Worm (Caenorhabditis elegans) whole organism, L4 larva: ENCODE data around the gene C41C4.9.
A peak's percentile ranks its signal among the peaks of the same experiment; 100 is the strongest.

Experiments used
- D1046.2 ChIP-seq: fragments of 200-800 bp; sonication (Bioruptor generic); IDR thresholded peaks from 2 replicates; pipeline ENCODE4 v1.3.6; 2022; ENCODE audit warnings: missing genetic modification characterization, missing compliant biosample characterization
- F10B5.3 ChIP-seq: sonication (generic microtip); optimal IDR thresholded peaks from 2 replicates; lab custom pipeline; 2016; ENCODE audit warnings: mild to moderate bottlenecking, missing genetic modification characterization, missing compliant biosample characterization
- F26F4.8 ChIP-seq: fragments of 200-800 bp; sonication (Bioruptor generic); conservative IDR thresholded peaks from 2 replicates; pipeline ENCODE4 v1.3.6; 2022; ENCODE audit warnings: missing genetic modification characterization, missing compliant biosample characterization
- R02D3.7 ChIP-seq: fragments of 150-350 bp; sonication (generic microtip); optimal IDR thresholded peaks from 3 replicates; lab custom pipeline; 2014; ENCODE audit warnings: missing biosample characterization, missing genetic modification characterization
- T26A8.4 ChIP-seq: fragments of 200-800 bp; sonication (Bioruptor generic); IDR thresholded peaks from 2 replicates; pipeline ENCODE4 v1.3.6; 2022; ENCODE audit warnings: missing genetic modification characterization, missing compliant biosample characterization
- Y48G9A.11 ChIP-seq: fragments of 200-800 bp; sonication (Bioruptor generic); IDR thresholded peaks from 2 replicates; pipeline ENCODE4 v1.3.6; 2022; ENCODE audit warnings: missing genetic modification reagents, missing genetic modification characterization, missing compliant biosample characterization
- Y5F2A.4 ChIP-seq: fragments of 200-800 bp; sonication (Bioruptor generic); optimal IDR thresholded peaks from 2 replicates; lab custom pipeline; 2018; ENCODE audit warnings: mild to moderate bottlenecking, missing genetic modification characterization, missing compliant biosample characterization
- ZK546.5 ChIP-seq, 2 experiments: sonication (generic microtip); optimal IDR thresholded peaks; 2 replicates each; lab custom pipeline; 2017; ENCODE audit warnings: missing biosample characterization in 2 of 2, missing genetic modification characterization in 2 of 2
- aha-1 ChIP-seq: fragments of 150-350 bp; peaks from one replicate; lab custom pipeline; 2014; ENCODE audit warnings: missing biosample characterization, missing genetic modification characterization
- aly-2 ChIP-seq: sonication (generic microtip); optimal IDR thresholded peaks from 2 replicates; lab custom pipeline; 2018; ENCODE audit warnings: missing biosample characterization, missing genetic modification characterization
- arid-1 ChIP-seq: fragments of 200-800 bp; sonication (Bioruptor generic); conservative IDR thresholded peaks from 2 replicates; pipeline ENCODE4 v1.3.6; 2022; ENCODE audit warnings: missing genetic modification reagents, missing genetic modification characterization, missing compliant biosample characterization
- ceh-20 ChIP-seq: fragments of 200-800 bp; sonication (Bioruptor generic); IDR thresholded peaks from 2 replicates; pipeline ENCODE4 v1.3.6; 2022; ENCODE audit warnings: missing genetic modification reagents, missing genetic modification characterization, missing compliant biosample characterization
- ceh-44 ChIP-seq: fragments of 200-800 bp; sonication (Bioruptor generic); IDR thresholded peaks from 2 replicates; pipeline ENCODE4 v1.3.6; 2022; ENCODE audit warnings: missing genetic modification reagents, missing genetic modification characterization, missing compliant biosample characterization
- ceh-62 ChIP-seq: sonication (generic microtip); optimal IDR thresholded peaks from 2 replicates; lab custom pipeline; 2017; ENCODE audit warnings: missing biosample characterization, missing genetic modification characterization
- ces-1 ChIP-seq: fragments of 150-350 bp; sonication (generic microtip); optimal IDR thresholded peaks from 4 replicates; lab custom pipeline; 2014; ENCODE audit warnings: missing biosample characterization, missing genetic modification reagents, missing genetic modification characterization
- cey-2 ChIP-seq: sonication (generic microtip); optimal IDR thresholded peaks from 3 replicates; lab custom pipeline; 2017; ENCODE audit warnings: missing genetic modification characterization, mild to moderate bottlenecking, missing compliant biosample characterization, antibody characterized with exemption, borderline replicate concordance; ENCODE audit not compliant: insufficient read depth
- daf-16 ChIP-seq, 3 experiments: sonication (generic microtip); optimal IDR thresholded peaks; 2 replicates each; lab custom pipeline; 2016 to 2017; ENCODE audit warnings: missing genetic modification characterization in 3 of 3, missing genetic modification reagents in 3 of 3, mild to moderate bottlenecking in 2 of 3, missing compliant biosample characterization in 2 of 3, missing biosample characterization in 1 of 3, moderate library complexity in 1 of 3
- daf-19 ChIP-seq: fragments of 200-800 bp; sonication (Bioruptor generic); conservative IDR thresholded peaks from 2 replicates; pipeline ENCODE4 v1.3.6; 2022; ENCODE audit warnings: missing genetic modification characterization, missing compliant biosample characterization
- daf-8 ChIP-seq: fragments of 200-800 bp; sonication (Bioruptor generic); IDR thresholded peaks from 2 replicates; pipeline ENCODE4 v1.3.6; 2022; ENCODE audit warnings: missing genetic modification characterization, missing compliant biosample characterization
- dmd-8 ChIP-seq: fragments of 200-800 bp; sonication (Bioruptor generic); IDR thresholded peaks from 2 replicates; pipeline ENCODE4 v1.3.6; 2022; ENCODE audit warnings: missing genetic modification characterization, missing compliant biosample characterization
- dmd-9 ChIP-seq: fragments of 200-800 bp; sonication (Bioruptor generic); IDR thresholded peaks from 2 replicates; pipeline ENCODE4 v1.3.6; 2022; ENCODE audit warnings: missing genetic modification reagents, missing genetic modification characterization, missing compliant biosample characterization
- duxl-1 ChIP-seq: sonication (generic microtip); optimal IDR thresholded peaks from 2 replicates; lab custom pipeline; 2016; ENCODE audit warnings: mild to moderate bottlenecking, missing genetic modification characterization, moderate library complexity, missing compliant biosample characterization; ENCODE audit not compliant: poor library complexity
- dve-1 ChIP-seq: sonication (generic microtip); optimal IDR thresholded peaks from 2 replicates; lab custom pipeline; 2017; ENCODE audit warnings: antibody characterized with exemption, mild to moderate bottlenecking, missing genetic modification characterization, missing compliant biosample characterization; ENCODE audit not compliant: insufficient read depth
- gei-8 ChIP-seq: fragments of 200-800 bp; sonication (Bioruptor generic); optimal IDR thresholded peaks from 2 replicates; lab custom pipeline; 2018; ENCODE audit warnings: mild to moderate bottlenecking, missing genetic modification characterization, missing compliant biosample characterization
- hif-1 ChIP-seq, 2 experiments: sonication (generic microtip); optimal IDR thresholded peaks; 2 replicates each; lab custom pipeline; 2016 to 2017; ENCODE audit warnings: missing compliant biosample characterization in 2 of 2, missing genetic modification characterization in 2 of 2, missing genetic modification reagents in 2 of 2, missing genotype in 2 of 2, mild to moderate bottlenecking in 1 of 2
- hlh-11 ChIP-seq: fragments of 200-800 bp; sonication (Bioruptor generic); optimal IDR thresholded peaks from 2 replicates; lab custom pipeline; 2018; ENCODE audit warnings: mild to moderate bottlenecking, missing genetic modification characterization, missing compliant biosample characterization
- hlh-30 ChIP-seq: sonication (generic microtip); optimal IDR thresholded peaks from 2 replicates; lab custom pipeline; 2017; ENCODE audit warnings: antibody characterized with exemption, mild to moderate bottlenecking, missing genetic modification characterization, missing compliant biosample characterization; ENCODE audit not compliant: insufficient read depth
- lim-7 ChIP-seq: fragments of 200-800 bp; sonication (Bioruptor generic); IDR thresholded peaks from 2 replicates; pipeline ENCODE4 v1.3.6; 2022; ENCODE audit warnings: missing genetic modification characterization, missing compliant biosample characterization
- lin-13 ChIP-seq: fragments of 150-350 bp; optimal IDR thresholded peaks from 2 replicates; lab custom pipeline; 2014; ENCODE audit warnings: missing biosample characterization, missing genetic modification reagents, missing genetic modification characterization
- lin-15B ChIP-seq: fragments of 150-350 bp; sonication (generic microtip); optimal IDR thresholded peaks from 3 replicates; lab custom pipeline; 2014; ENCODE audit warnings: missing biosample characterization, missing genetic modification characterization
- madf-5 ChIP-seq, 2 experiments: fragments of 200-800 bp; sonication (Bioruptor generic); IDR thresholded peaks; 2 replicates each; pipeline ENCODE4 v1.3.6; 2022; ENCODE audit warnings: missing compliant biosample characterization in 2 of 2, missing genetic modification characterization in 2 of 2
- madf-9 ChIP-seq: fragments of 200-800 bp; sonication (Bioruptor generic); conservative IDR thresholded peaks from 2 replicates; pipeline ENCODE4 v1.3.6; 2022; ENCODE audit warnings: missing genetic modification reagents, missing genetic modification characterization, missing compliant biosample characterization
- mep-1 ChIP-seq: fragments of 150-350 bp; sonication (generic microtip); optimal IDR thresholded peaks from 3 replicates; lab custom pipeline; 2014; ENCODE audit warnings: missing biosample characterization, missing genetic modification characterization
- mxl-3 ChIP-seq: fragments of 200-800 bp; sonication (Bioruptor generic); optimal IDR thresholded peaks from 2 replicates; lab custom pipeline; 2018; ENCODE audit warnings: mild to moderate bottlenecking, missing genetic modification characterization, missing compliant biosample characterization
- nhr-111 ChIP-seq: fragments of 200-800 bp; sonication (Bioruptor generic); optimal IDR thresholded peaks from 2 replicates; lab custom pipeline; 2018; ENCODE audit warnings: mild to moderate bottlenecking, missing genetic modification characterization, missing compliant biosample characterization
- nhr-237 ChIP-seq: sonication (generic microtip); optimal IDR thresholded peaks from 2 replicates; lab custom pipeline; 2017; ENCODE audit warnings: missing biosample characterization, missing genetic modification characterization
- nhr-28 ChIP-seq: fragments of 150-350 bp; optimal IDR thresholded peaks from 2 replicates; lab custom pipeline; 2014; ENCODE audit warnings: missing biosample characterization, missing genetic modification characterization
- nhr-41 ChIP-seq: fragments of 200-800 bp; sonication (Bioruptor generic); IDR thresholded peaks from 2 replicates; pipeline ENCODE4 v1.3.6; 2022; ENCODE audit warnings: missing genetic modification reagents, missing genetic modification characterization, missing compliant biosample characterization
- nhr-42 ChIP-seq: fragments of 200-800 bp; sonication (Bioruptor generic); IDR thresholded peaks from 2 replicates; pipeline ENCODE4 v1.3.6; 2022; ENCODE audit warnings: missing genetic modification characterization, missing compliant biosample characterization
- rbr-2 ChIP-seq: sonication (generic microtip); optimal IDR thresholded peaks from 2 replicates; lab custom pipeline; 2016; ENCODE audit warnings: missing genotype, missing genetic modification characterization, missing compliant biosample characterization
- skn-1 ChIP-seq: fragments of 150-350 bp; optimal IDR thresholded peaks from 2 replicates; lab custom pipeline; 2014; ENCODE audit warnings: missing biosample characterization, missing genetic modification characterization
- snpc-1.2 ChIP-seq: fragments of 200-800 bp; sonication (Bioruptor generic); IDR thresholded peaks from 2 replicates; pipeline ENCODE4 v1.3.6; 2022; ENCODE audit warnings: missing genetic modification reagents, missing genetic modification characterization, missing compliant biosample characterization
- spr-1 ChIP-seq: sonication (generic microtip); optimal IDR thresholded peaks from 2 replicates; lab custom pipeline; 2016; ENCODE audit warnings: mild to moderate bottlenecking, missing genetic modification characterization, missing compliant biosample characterization
- spr-3 ChIP-seq: fragments of 200-800 bp; sonication (Bioruptor generic); optimal IDR thresholded peaks from 2 replicates; lab custom pipeline; 2018; ENCODE audit warnings: mild to moderate bottlenecking, missing genetic modification characterization, missing compliant biosample characterization
- tra-1 ChIP-seq: fragments of 200-800 bp; sonication (Bioruptor generic); IDR thresholded peaks from 2 replicates; pipeline ENCODE4 v1.3.6; 2022; ENCODE audit warnings: missing genetic modification reagents, missing genetic modification characterization, missing compliant biosample characterization
- unc-130 ChIP-seq: sonication (generic microtip); optimal IDR thresholded peaks from 2 replicates; lab custom pipeline; 2016; ENCODE audit warnings: missing genetic modification reagents, missing genetic modification characterization, missing compliant biosample characterization
- vab-7 ChIP-seq: fragments of 200-800 bp; sonication (Bioruptor generic); IDR thresholded peaks from 2 replicates; pipeline ENCODE4 v1.3.6; 2022; ENCODE audit warnings: missing genetic modification reagents, missing genetic modification characterization, missing compliant biosample characterization
- zfp-2 ChIP-seq: sonication (generic microtip); optimal IDR thresholded peaks from 2 replicates; lab custom pipeline; 2016; ENCODE audit warnings: mild to moderate bottlenecking, missing genetic modification characterization, missing compliant biosample characterization
- zfp-3 ChIP-seq: fragments of 200-800 bp; sonication (Bioruptor generic); conservative IDR thresholded peaks from 2 replicates; pipeline ENCODE4 v1.3.6; 2022; ENCODE audit warnings: missing genetic modification reagents, missing genetic modification characterization, missing compliant biosample characterization
- zip-11 ChIP-seq: fragments of 200-800 bp; sonication (Bioruptor generic); IDR thresholded peaks from 2 replicates; pipeline ENCODE4 v1.3.6; 2022; ENCODE audit warnings: missing genetic modification characterization, missing compliant biosample characterization
- ztf-11 ChIP-seq: fragments of 150-350 bp; optimal IDR thresholded peaks from 2 replicates; lab custom pipeline; 2014; ENCODE audit warnings: missing biosample characterization, missing genetic modification characterization

Gene C41C4.9

ce11 chrII:8091528-8091927, 15.9 kb upstream of the C41C4.9 start:
- TF ChIP-seq madf-5 (GFP tag; IDR thresholded peaks at IDR 0.05; lab: Robert Waterston, UW) (no peak), mxl-3 (GFP tag; lab: Kevin White, UChicago) (no peak), madf-9 (no peak), Y5F2A.4 (no peak), duxl-1 (tag; lab: Kevin White, UChicago) (peak; percentile 62), rbr-2 (peak; percentile 23), ces-1 (no peak), nhr-237 (tag; lab: Kevin White, UChicago) (no peak), T26A8.4 (GFP tag; lab: Robert Waterston, UW) (peak; percentile 62), F10B5.3 (tag; lab: Kevin White, UChicago) (no peak), arid-1 (GFP tag; lab: Robert Waterston, UW) (0 out of 2 replicates have a peak, but pooled peaks have one; percentile 13), ceh-44 (GFP tag; lab: Robert Waterston, UW) (no peak), spr-3 (GFP tag; lab: Kevin White, UChicago) (no peak), zfp-3 (GFP tag; lab: Robert Waterston, UW) (no peak), snpc-1.2 (peak; percentile 76), mep-1 (tag; lab: Kevin White, UChicago) (peak; percentile 75), gei-8 (GFP tag; lab: Kevin White, UChicago) (no peak), zfp-2 (no peak), daf-19 (GFP tag; lab: Robert Waterston, UW) (no peak), lin-15B (tag; lab: Kevin White, UChicago) (no peak), hlh-30 (tag; lab: Kevin White, UChicago) (peak; percentile 48), tra-1 (GFP tag; lab: Robert Waterston, UW) (no peak), F26F4.8 (GFP tag; lab: Robert Waterston, UW) (no peak), ceh-62 (no peak), unc-130 (GFP tag; lab: Kevin White, UChicago) (no peak), dve-1 (tag; lab: Kevin White, UChicago) (peak; percentile 67), dmd-8 (GFP tag; lab: Robert Waterston, UW) (no peak), lim-7 (GFP tag; lab: Robert Waterston, UW) (no peak), zip-11 (GFP tag; lab: Robert Waterston, UW) (no peak), lin-13 (GFP tag; lab: Kevin White, UChicago) (peak; percentile 45), R02D3.7 (tag; lab: Kevin White, UChicago) (no peak), cey-2 (tag; lab: Kevin White, UChicago) (no peak), ceh-20 (no peak), vab-7 (GFP tag; lab: Robert Waterston, UW) (no peak), dmd-9 (GFP tag; lab: Robert Waterston, UW) (no peak), aly-2 (tag; lab: Kevin White, UChicago) (no peak), nhr-41 (GFP tag; lab: Robert Waterston, UW) (no peak), Y48G9A.11 (GFP tag; lab: Robert Waterston, UW) (peak; percentile 40; the same call in 1 of the 2 replicates), spr-1 (tag; lab: Kevin White, UChicago) (no peak), aha-1 (tag; lab: Kevin White, UChicago) (peak; percentile 90), ztf-11 (tag; lab: Kevin White, UChicago) (no peak), daf-16 (GFP tag; optimal IDR thresholded peaks at IDR 0.05; lab: Kevin White, UChicago) (no peak), daf-16 (tag; optimal IDR thresholded peaks at IDR 0.05; lab: Kevin White, UChicago) (peak; percentile 26), ZK546.5 (tag; optimal IDR thresholded peaks at IDR 0.05; lab: Kevin White, UChicago) (no peak), daf-8 (no peak), nhr-111 (no peak), skn-1 (tag; lab: Kevin White, UChicago) (no peak), hlh-11 (peak; percentile 56), hif-1 (tag; optimal IDR thresholded peaks at IDR 0.05; lab: Kevin White, UChicago) (no peak), D1046.2 (GFP tag; lab: Robert Waterston, UW) (no peak), nhr-28 (tag; lab: Kevin White, UChicago) (peak; percentile 0), nhr-42 (no peak; the same call in 1 of the 2 replicates)
